Fruit fly (Drosophila melanogaster): ENCODE results near the gene obst-H.

The obst-H gene

dm6 chr3L:15536550-15536949 is 7.5 kb upstream of the obst-H start (continued):
- no peak for TF ChIP-seq CG10274 (GFP tag; optimal IDR thresholded peaks at IDR 0.05)

DNA sequence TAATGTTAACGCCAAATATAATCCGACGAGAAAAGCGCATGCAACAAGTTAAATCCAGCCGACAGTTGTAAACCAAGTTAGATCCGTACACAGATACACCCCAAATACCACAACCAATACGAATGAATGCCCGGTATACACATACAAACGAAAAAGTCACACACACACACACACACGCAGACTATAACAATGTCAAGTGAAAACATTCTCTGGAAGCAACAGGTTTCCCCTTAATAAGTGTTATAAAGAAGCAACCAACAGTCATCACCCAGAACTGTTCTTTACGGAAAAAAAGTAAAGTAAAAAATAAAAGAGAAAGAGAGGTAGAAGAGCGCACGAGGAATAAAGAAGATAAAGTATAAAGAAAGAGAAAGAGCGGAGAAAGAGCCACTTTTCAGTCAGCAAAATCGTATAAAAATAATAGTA is 6.8 kb upstream of the obst-H start:
- TF ChIP-seq CG5180 (GFP tag; optimal IDR thresholded peaks at IDR 0.05) (peak; percentile 54), kah (GFP tag; optimal IDR thresholded peaks at IDR 0.05) (peak; percentile 83), CG34376 (GFP tag; optimal IDR thresholded peaks at IDR 0.05) (no peak), kni (GFP tag; optimal IDR thresholded peaks at IDR 0.05) (peak; percentile 70), CG10462 (GFP tag; optimal IDR thresholded peaks at IDR 0.05) (no peak), Nf-YB (GFP tag; optimal IDR thresholded peaks at IDR 0.05) (peak; percentile 47), abd-A (tag; optimal IDR thresholded peaks at IDR 0.05) (peak; percentile 56), her (GFP tag; optimal IDR thresholded peaks at IDR 0.05) (no peak), CG18599 (GFP tag; optimal IDR thresholded peaks at IDR 0.05) (no peak), CG4854 (GFP tag; optimal IDR thresholded peaks at IDR 0.05) (no peak), scrt (GFP tag; optimal IDR thresholded peaks at IDR 0.05) (peak; percentile 95), nom (GFP tag; optimal IDR thresholded peaks at IDR 0.05) (peak; percentile 52), CG7745 (tag; optimal IDR thresholded peaks at IDR 0.05) (no peak), CG7372 (GFP tag; IDR thresholded peaks at IDR 0.05) (no peak), cg (GFP tag; optimal IDR thresholded peaks at IDR 0.05) (peak; percentile 86), Nf-YC (tag; optimal IDR thresholded peaks at IDR 0.05) (peak; percentile 42), corto (GFP tag; optimal IDR thresholded peaks at IDR 0.05) (no peak), tin (GFP tag; optimal IDR thresholded peaks at IDR 0.05) (no peak), ase (GFP tag; IDR thresholded peaks at IDR 0.05) (no peak), Fer3 (tag; optimal IDR thresholded peaks at IDR 0.05) (no peak), sqz (GFP tag; optimal IDR thresholded peaks at IDR 0.05) (peak; percentile 56), Scr (GFP tag; IDR thresholded peaks at IDR 0.05; ENCODE audit: partially characterized antibody) (no peak), nerfin-1 (tag; optimal IDR thresholded peaks at IDR 0.05) (peak; percentile 53), zfh1 (GFP tag; IDR thresholded peaks at IDR 0.05) (0 out of 3 replicates have a peak, but pooled peaks have one; percentile 16), CG3163 (GFP tag; optimal IDR thresholded peaks at IDR 0.05) (peak; percentile 75), klu (GFP tag; IDR thresholded peaks at IDR 0.05) (no peak), CG30020 (tag; optimal IDR thresholded peaks at IDR 0.05) (no peak), fd3F (GFP tag; optimal IDR thresholded peaks at IDR 0.05) (no peak), CG15269 (tag; optimal IDR thresholded peaks at IDR 0.05) (no peak), sens (GFP tag) (peak; percentile 38), gcm2 (GFP tag; optimal IDR thresholded peaks at IDR 0.05) (no peak), CG13894 (tag; optimal IDR thresholded peaks at IDR 0.05) (peak; percentile 5), mam (GFP tag; optimal IDR thresholded peaks at IDR 0.05) (no peak), Trl (optimal IDR thresholded peaks at IDR 0.05) (peak; percentile 53 to 57), Trl (GFP tag; optimal IDR thresholded peaks at IDR 0.05) (no peak), CG10274 (GFP tag; optimal IDR thresholded peaks at IDR 0.05) (no peak), Oaz (GFP tag; IDR thresholded peaks at IDR 0.05) (no peak), CG14014 (GFP tag; IDR thresholded peaks at IDR 0.05) (no peak), CG3726 (GFP tag; IDR thresholded peaks at IDR 0.05) (no peak)

DNA sequence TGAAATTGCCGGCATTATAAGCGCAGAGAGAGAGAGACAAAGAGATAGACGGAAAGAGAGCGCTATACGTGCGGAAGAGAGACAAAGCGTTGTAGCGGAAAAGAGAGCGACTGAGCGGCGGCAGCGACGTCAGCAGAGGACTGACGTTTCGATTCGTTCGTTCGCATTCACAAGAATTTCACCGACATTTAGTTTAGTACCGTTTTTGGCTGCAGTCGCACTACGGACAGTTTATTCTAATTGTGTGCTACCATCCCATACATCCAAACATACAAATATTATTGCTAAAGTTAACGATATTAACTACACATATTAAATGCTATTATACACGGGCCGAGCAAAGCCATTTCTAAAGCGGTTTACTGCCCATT is 6.2 kb upstream of the obst-H start, which contains the start of gene CrebA:
Gene CrebA (plus strand): TSS at position 168 of the 371 bp plus-strand sequence.
- TF ChIP-seq Dad (GFP tag; optimal IDR thresholded peaks at IDR 0.05) (no peak), CG3163 (GFP tag; optimal IDR thresholded peaks at IDR 0.05) (peak; percentile 92), Scr (GFP tag; IDR thresholded peaks at IDR 0.05; ENCODE audit: partially characterized antibody) (peak; percentile 21; the same call in 1 of the 2 replicates), run (tag; optimal IDR thresholded peaks at IDR 0.05) (no peak), Bgb (GFP tag; IDR thresholded peaks at IDR 0.05; ENCODE audit: partially characterized antibody) (peak; percentile 30; the same call in 1 of the 2 replicates), CG12942 (GFP tag; optimal IDR thresholded peaks at IDR 0.05) (no peak), Sox100B (GFP tag; optimal IDR thresholded peaks at IDR 0.05) (no peak), HLHmδ (GFP tag; optimal IDR thresholded peaks at IDR 0.05) (peak; percentile 40), CG15601 (tag; optimal IDR thresholded peaks at IDR 0.05) (no peak), CG43689 (GFP tag; IDR thresholded peaks at IDR 0.05) (no peak), yki (optimal IDR thresholded peaks at IDR 0.05) (peak; percentile 70), kni (GFP tag; optimal IDR thresholded peaks at IDR 0.05) (no peak), Jarid2 (GFP tag; optimal IDR thresholded peaks at IDR 0.05) (peak; percentile 81), Neu2 (GFP tag; optimal IDR thresholded peaks at IDR 0.05; ENCODE audit: borderline replicate concordance) (no peak)

Measured in whole organism, embryonic.